Fruit fly (Drosophila melanogaster) whole organism, pupa: ENCODE data around the gene ND-B8.

Experiments
- CG10348 ChIP-seq: fragments of 200-800 bp; sonication (Bioruptor generic); IDR thresholded peaks from 2 replicates; pipeline ENCODE4 v1.3.6; 2022; ENCODE audit warnings: missing biosample characterization, missing genetic modification characterization
- CG12605 ChIP-seq: fragments of 200-800 bp; sonication (Bioruptor generic); IDR thresholded peaks from 2 replicates; pipeline ENCODE4 v1.3.6; 2022; ENCODE audit warnings: missing biosample characterization, missing genetic modification characterization
- CG13204 ChIP-seq: fragments of 200-800 bp; sonication (Bioruptor generic); optimal IDR thresholded peaks from 2 replicates; lab custom pipeline; 2018; ENCODE audit warnings: missing biosample characterization, mild to moderate bottlenecking, missing genetic modification characterization, moderate library complexity
- CG14655 ChIP-seq: fragments of 200-800 bp; sonication (Bioruptor generic); optimal IDR thresholded peaks from 3 replicates; lab custom pipeline; 2017; ENCODE audit warnings: mild to moderate bottlenecking, missing biosample characterization, missing genetic modification reagents, missing genetic modification characterization
- CG15710 ChIP-seq: fragments of 200-800 bp; sonication (Bioruptor generic); optimal IDR thresholded peaks from 2 replicates; lab custom pipeline; 2018; ENCODE audit warnings: missing biosample characterization, mild to moderate bottlenecking, missing genetic modification characterization, moderate library complexity
- CG17806 ChIP-seq: fragments of 200-800 bp; sonication (Bioruptor generic); optimal IDR thresholded peaks from 2 replicates; lab custom pipeline; 2018; ENCODE audit warnings: missing biosample characterization, mild to moderate bottlenecking, missing genetic modification characterization, moderate library complexity
- CG32121 ChIP-seq: fragments of 200-800 bp; sonication (Bioruptor generic); IDR thresholded peaks from 2 replicates; pipeline ENCODE4 v1.3.6; 2022; ENCODE audit warnings: missing biosample characterization, missing genetic modification characterization
- CG34367 ChIP-seq: fragments of 200-800 bp; sonication (Bioruptor generic); optimal IDR thresholded peaks from 2 replicates; lab custom pipeline; 2018; ENCODE audit warnings: missing biosample characterization, mild to moderate bottlenecking, missing genetic modification characterization
- CG4496 ChIP-seq: fragments of 200-800 bp; sonication (Bioruptor generic); IDR thresholded peaks from 3 replicates; pipeline ENCODE4 v1.3.6; 2022; ENCODE audit warnings: missing biosample characterization, missing genetic modification characterization
- CG8159 ChIP-seq: fragments of 200-800 bp; sonication (Bioruptor generic); optimal IDR thresholded peaks from 3 replicates; lab custom pipeline; 2018; ENCODE audit warnings: missing biosample characterization, mild to moderate bottlenecking, missing genetic modification characterization, moderate library complexity
- CG8301 ChIP-seq: fragments of 200-800 bp; sonication (Bioruptor generic); optimal IDR thresholded peaks from 2 replicates; lab custom pipeline; 2018; ENCODE audit warnings: missing biosample characterization, mild to moderate bottlenecking, missing genetic modification characterization
- CG9948 ChIP-seq: fragments of 200-800 bp; sonication (Bioruptor generic); optimal IDR thresholded peaks from 2 replicates; lab custom pipeline; 2018; ENCODE audit warnings: missing biosample characterization, mild to moderate bottlenecking, missing genetic modification characterization, moderate library complexity
- D1 ChIP-seq: fragments of 200-800 bp; sonication (Bioruptor generic); optimal IDR thresholded peaks from 2 replicates; lab custom pipeline; 2018; ENCODE audit warnings: missing biosample characterization, mild to moderate bottlenecking, missing genetic modification characterization, moderate library complexity
- EcR ChIP-seq: fragments of 200-800 bp; sonication (Bioruptor generic); optimal IDR thresholded peaks from 3 replicates; lab custom pipeline; 2019; ENCODE audit warnings: missing biosample characterization, missing genetic modification characterization, mild to moderate bottlenecking, moderate library complexity, missing genetic modification reagents
- Ets98B ChIP-seq: fragments of 200-800 bp; sonication (Bioruptor generic); IDR thresholded peaks from 2 replicates; pipeline ENCODE4 v1.3.6; 2022; ENCODE audit warnings: missing biosample characterization, missing genetic modification characterization
- Pif1A ChIP-seq: fragments of 200-800 bp; sonication (Bioruptor generic); optimal IDR thresholded peaks from 3 replicates; lab custom pipeline; 2016; ENCODE audit warnings: missing biosample characterization, missing genetic modification characterization
- Pif1B ChIP-seq: fragments of 200-800 bp; sonication (Bioruptor generic); optimal IDR thresholded peaks from 3 replicates; lab custom pipeline; 2016; ENCODE audit warnings: missing biosample characterization, missing genetic modification characterization
- Snoo ChIP-seq: fragments of 200-800 bp; sonication (Bioruptor generic); optimal IDR thresholded peaks from 3 replicates; lab custom pipeline; 2017; ENCODE audit warnings: missing biosample characterization, mild to moderate bottlenecking, missing genetic modification characterization, inconsistent platforms
- fd96Ca ChIP-seq: fragments of 200-800 bp; sonication (Bioruptor generic); IDR thresholded peaks from 3 replicates; pipeline ENCODE4 v1.3.6; 2022; ENCODE audit warnings: missing biosample characterization, missing genetic modification characterization
- gl ChIP-seq: fragments of 200-800 bp; sonication (Bioruptor generic); optimal IDR thresholded peaks from 2 replicates; lab custom pipeline; 2018; ENCODE audit warnings: missing biosample characterization, mild to moderate bottlenecking, missing genetic modification characterization
- rn ChIP-seq: fragments of 200-800 bp; sonication (Bioruptor generic); IDR thresholded peaks from 2 replicates; pipeline ENCODE4 v1.3.6; 2022; ENCODE audit warnings: missing biosample characterization, missing genetic modification characterization

The ND-B8 gene

DNA sequence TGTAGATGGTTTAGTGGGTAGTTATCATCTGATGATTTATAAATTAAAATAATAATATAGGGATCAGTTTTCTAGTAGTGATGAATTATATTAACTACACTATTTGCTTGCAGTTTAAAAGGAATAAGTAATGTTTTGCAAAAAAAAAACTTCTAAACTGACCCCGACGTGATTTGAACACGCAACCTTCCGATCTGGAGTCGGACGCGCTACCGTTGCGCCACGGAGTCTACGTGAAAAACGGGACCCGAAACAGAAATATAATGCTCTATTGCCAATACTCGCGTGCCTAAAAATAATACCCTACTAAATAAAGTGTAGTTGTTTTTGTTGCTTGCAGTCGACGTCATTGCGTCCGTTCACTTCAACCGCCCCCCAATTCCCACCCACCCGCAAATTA lies 35.6 kb upstream of the ND-B8 start:
- no peak for TF ChIP-seq fd96Ca (GFP tag; lab: Robert Waterston, UW)
- TF ChIP-seq CG10348, result no peak
- no peak for TF ChIP-seq CG8301 (tag; lab: Kevin White, UChicago)
- TF ChIP-seq Snoo (tag; lab: Kevin White, UChicago), result no peak
- 0 out of 3 replicates have a peak, but pooled peaks have one; percentile 9 for TF ChIP-seq CG4496 (GFP tag; lab: Robert Waterston, UW)
- TF ChIP-seq CG14655, result no peak

DNA sequence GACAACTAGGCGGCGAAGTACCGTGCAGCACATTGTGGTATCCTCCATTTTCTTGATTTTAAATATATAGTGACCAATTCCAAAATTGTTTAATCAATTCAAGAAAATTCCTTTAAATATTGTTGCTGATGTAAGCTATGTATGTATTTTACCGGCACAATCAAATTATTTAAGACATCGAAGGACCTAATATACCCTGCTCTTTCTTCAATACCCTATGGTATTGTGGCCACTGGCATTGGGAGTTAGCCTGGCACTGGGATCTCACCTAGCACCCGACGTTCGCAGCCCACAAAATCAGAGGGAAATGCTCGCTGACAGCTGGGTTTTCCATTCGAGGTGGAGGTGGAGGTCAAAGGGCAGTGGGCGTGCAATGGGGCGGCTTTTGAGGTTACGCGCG lies 32.3 kb upstream of the ND-B8 start:
- TF ChIP-seq D1 (tag; lab: Kevin White, UChicago) (no peak), CG34367 (no peak), Ets98B (GFP tag; lab: Robert Waterston, UW) (no peak), CG10348 (no peak), CG14655 (no peak), CG15710 (tag; lab: Kevin White, UChicago) (no peak), rn (GFP tag; lab: Robert Waterston, UW) (no peak), CG13204 (no peak), CG8159 (no peak), Pif1B (GFP tag; lab: Kevin White, UChicago) (no peak), CG12605 (GFP tag; lab: Robert Waterston, UW) (no peak), CG32121 (GFP tag; lab: Robert Waterston, UW) (no peak), EcR (GFP tag; lab: Kevin White, UChicago) (no peak), CG9948 (tag; lab: Kevin White, UChicago) (no peak), CG17806 (tag; lab: Kevin White, UChicago) (no peak), Pif1A (GFP tag; lab: Kevin White, UChicago) (no peak)

DNA sequence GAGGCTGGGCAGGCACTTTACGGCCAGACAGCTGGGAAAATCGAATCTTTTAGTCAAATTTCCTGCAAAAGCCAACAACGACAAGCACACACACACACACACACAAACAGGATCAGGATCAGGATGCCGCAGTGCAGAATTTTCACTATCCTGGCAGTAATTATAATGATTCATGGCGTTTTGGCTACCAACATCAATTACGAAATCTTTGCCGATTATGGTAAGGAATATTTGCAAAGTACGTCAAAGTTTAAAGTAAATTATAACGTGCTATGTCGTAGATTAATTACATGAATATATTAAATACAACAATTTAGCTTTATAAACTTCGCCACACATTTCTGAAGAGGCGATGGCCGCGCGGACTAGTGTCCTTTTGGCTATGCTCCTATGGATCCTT lies 20.8 kb upstream of the ND-B8 start, which contains the start of the genes CG34177 and CG34178:
TSS of gene CG34177 (plus strand) at position 301 of the 400 bp plus-strand sequence.
TSS of gene CG34178 (plus strand) at position 301 of the 400 bp plus-strand sequence.
- TF ChIP-seq gl (tag; lab: Kevin White, UChicago) (no peak), Ets98B (GFP tag; lab: Robert Waterston, UW) (no peak), Pif1A (GFP tag; lab: Kevin White, UChicago) (no peak), Snoo (tag; lab: Kevin White, UChicago) (no peak), EcR (GFP tag; lab: Kevin White, UChicago) (no peak), CG9948 (tag; lab: Kevin White, UChicago) (no peak), CG13204 (no peak), CG15710 (tag; lab: Kevin White, UChicago) (no peak), CG8159 (no peak), fd96Ca (GFP tag; lab: Robert Waterston, UW) (no peak), CG34367 (no peak), CG12605 (GFP tag; lab: Robert Waterston, UW) (no peak)
- TF ChIP-seq, all 21 proteins: peak for 0

DNA sequence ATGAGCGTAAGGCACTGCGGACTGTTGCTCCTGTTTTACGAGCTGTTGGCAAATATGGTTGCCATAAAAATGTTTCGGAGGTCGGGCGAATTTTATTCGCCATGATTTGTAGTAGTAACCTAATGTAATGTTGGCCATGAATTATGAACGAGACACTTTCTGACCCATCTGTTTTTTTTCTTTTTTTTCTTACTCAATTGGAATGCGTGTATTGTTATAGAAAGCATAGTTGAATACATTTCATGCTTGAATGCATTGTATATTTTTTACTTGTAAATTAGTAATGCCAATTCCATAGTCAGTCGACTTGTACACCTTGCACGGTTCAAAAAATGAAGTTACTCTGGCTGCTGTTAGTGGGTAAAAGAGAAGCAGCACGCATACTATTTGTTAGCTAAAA lies 16.9 kb upstream of the ND-B8 start, which contains the start of gene CG43056:
TSS of gene CG43056 (plus strand) at position 301 of the 400 bp plus-strand sequence.
- TF ChIP-seq CG17806 (tag; lab: Kevin White, UChicago) (no peak), CG32121 (GFP tag; lab: Robert Waterston, UW) (no peak), rn (GFP tag; lab: Robert Waterston, UW) (no peak)

DNA sequence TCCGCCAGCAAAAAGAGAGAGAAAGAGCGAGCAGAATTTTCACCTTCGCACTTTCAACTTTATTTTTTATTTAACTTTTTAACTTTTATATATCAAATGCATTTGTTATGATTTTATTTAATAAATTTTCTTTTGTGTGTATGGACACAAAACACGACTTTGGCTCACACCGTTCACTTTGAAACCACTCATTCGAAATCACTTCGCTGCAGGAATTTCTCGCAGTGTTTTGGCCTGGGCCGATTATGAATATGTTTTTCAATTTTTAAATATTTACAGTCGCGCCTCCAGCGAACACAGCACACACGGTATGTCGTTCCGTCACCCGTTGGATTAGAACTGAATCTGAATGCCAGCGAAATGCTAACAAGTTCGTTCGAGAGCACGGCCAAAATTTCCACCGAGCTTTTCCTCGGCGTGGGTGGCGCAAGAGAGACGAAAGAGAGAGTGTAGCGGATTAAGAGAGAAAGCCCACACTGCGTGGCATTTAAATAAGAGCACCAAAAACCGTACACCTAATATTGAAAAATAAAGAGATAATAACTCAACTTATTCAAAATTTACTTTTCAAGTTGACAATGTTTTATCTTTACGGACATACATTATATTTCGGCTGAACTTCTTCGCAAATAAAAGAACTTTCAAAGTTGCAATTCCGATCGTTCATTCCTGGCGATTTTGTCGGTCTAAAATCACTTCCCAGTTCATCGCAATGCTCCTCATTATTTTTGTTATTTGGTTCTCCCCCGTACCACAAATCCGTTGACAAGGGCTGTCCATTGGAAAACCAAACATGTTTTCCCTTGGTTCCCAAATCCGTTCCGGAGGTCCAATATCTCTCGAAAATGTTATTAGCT lies 13.3 kb upstream of the ND-B8 start, which contains the start of gene CG15431:
TSS of gene CG15431 (minus strand) at position 402 of the 857 bp plus-strand sequence.
- TF ChIP-seq CG32121 (GFP tag; lab: Robert Waterston, UW) (peak; percentile 15; the same call in 1 of the 2 replicates), CG9948 (tag; lab: Kevin White, UChicago) (no peak), rn (GFP tag; lab: Robert Waterston, UW) (no peak), CG13204 (no peak), EcR (GFP tag; lab: Kevin White, UChicago) (no peak), Ets98B (GFP tag; lab: Robert Waterston, UW) (peak; percentile 41), Snoo (tag; lab: Kevin White, UChicago) (no peak), D1 (tag; lab: Kevin White, UChicago) (no peak), gl (tag; lab: Kevin White, UChicago) (no peak), CG8159 (peak; percentile 35), CG15710 (tag; lab: Kevin White, UChicago) (no peak), CG8301 (tag; lab: Kevin White, UChicago) (no peak), CG4496 (GFP tag; lab: Robert Waterston, UW) (peak; percentile 63; the same call in 1 of the 3 replicates), CG12605 (GFP tag; lab: Robert Waterston, UW) (no peak), Pif1B (GFP tag; lab: Kevin White, UChicago) (no peak), fd96Ca (GFP tag; lab: Robert Waterston, UW) (peak; percentile 67; the same call in 2 of the 3 replicates), CG14655 (no peak), CG17806 (tag; lab: Kevin White, UChicago) (no peak)

DNA sequence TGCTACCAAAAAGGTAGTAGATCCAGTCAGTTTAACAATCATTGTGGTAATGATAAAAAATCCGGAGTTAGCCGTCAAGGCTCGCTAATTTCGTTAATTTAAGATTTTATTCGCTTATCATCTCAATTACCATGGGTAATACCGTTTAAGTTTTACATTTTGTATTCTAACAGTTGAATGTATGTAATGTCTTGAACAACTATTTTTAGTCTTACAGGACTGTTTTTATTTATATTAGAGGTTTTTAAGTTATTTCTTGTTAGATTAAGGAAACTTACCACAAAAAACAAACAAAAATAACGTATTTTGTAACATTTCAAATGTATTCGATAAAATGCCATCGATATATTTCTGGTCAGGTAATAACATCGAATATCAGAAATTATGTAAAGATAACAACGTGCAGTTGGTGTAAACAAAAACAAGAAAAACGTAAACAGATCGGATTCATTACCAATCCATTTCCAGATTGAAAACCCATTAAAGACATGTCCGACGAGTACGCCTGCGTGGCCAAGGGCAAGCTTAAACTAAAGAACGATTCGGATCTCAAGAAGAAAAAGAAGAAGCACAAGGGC lies 12.3 kb upstream of the ND-B8 start, which contains the start of the genes Sfp24F and CG15432:
TSS of gene Sfp24F (minus strand) at position 51 of the 578 bp plus-strand sequence.
TSS of gene CG15432 (plus strand) at position 311 of the 578 bp plus-strand sequence.
- no peak for TF ChIP-seq CG10348
- no peak for TF ChIP-seq CG8301 (tag; lab: Kevin White, UChicago)
- no peak for TF ChIP-seq Pif1B (GFP tag; lab: Kevin White, UChicago)
- TF ChIP-seq CG34367, result no peak
- no peak for TF ChIP-seq CG8159
- no peak for TF ChIP-seq CG9948 (tag; lab: Kevin White, UChicago)
- no peak for TF ChIP-seq fd96Ca (GFP tag; lab: Robert Waterston, UW)
